Worm (Caenorhabditis elegans) whole organism, L3 larva: Measurements from ENCODE around the gene msp-56.

Source experiments
- ceh-28 ChIP-seq: fragments of 150-350 bp; optimal IDR thresholded peaks from 2 replicates; lab custom pipeline; 2014; ENCODE audit warnings: missing biosample characterization, missing genetic modification reagents, missing genetic modification characterization
- egl-5 ChIP-seq: fragments of 150-350 bp; optimal IDR thresholded peaks from 2 replicates; lab custom pipeline; 2017; ENCODE audit warnings: missing biosample characterization, missing genetic modification reagents, missing genetic modification characterization, inconsistent platforms
- fkh-10 ChIP-seq: sonication (generic microtip); optimal IDR thresholded peaks from 2 replicates; lab custom pipeline; 2017; ENCODE audit warnings: missing biosample characterization, missing genetic modification reagents, missing genetic modification characterization
- jun-1 ChIP-seq: fragments of 150-350 bp; optimal IDR thresholded peaks from 2 replicates; lab custom pipeline; 2014; ENCODE audit warnings: missing biosample characterization, missing genetic modification reagents, missing genetic modification characterization
- lin-39 ChIP-seq: fragments of 150-350 bp; optimal IDR thresholded peaks from 2 replicates; lab custom pipeline; 2018; ENCODE audit warnings: missing biosample characterization, missing genetic modification reagents, missing genetic modification characterization
- mdl-1 ChIP-seq: fragments of 150-350 bp; optimal IDR thresholded peaks from 2 replicates; lab custom pipeline; 2014; ENCODE audit warnings: missing biosample characterization, missing genetic modification characterization
- nhr-237 ChIP-seq: fragments of 150-350 bp; optimal IDR thresholded peaks from 2 replicates; lab custom pipeline; 2014; ENCODE audit warnings: missing biosample characterization, missing genetic modification characterization
- nhr-28 ChIP-seq: fragments of 150-350 bp; optimal IDR thresholded peaks from 2 replicates; lab custom pipeline; 2014; ENCODE audit warnings: missing biosample characterization, missing genetic modification characterization
- skn-1 ChIP-seq: fragments of 150-350 bp; optimal IDR thresholded peaks from 2 replicates; lab custom pipeline; 2014; ENCODE audit warnings: missing biosample characterization, missing genetic modification characterization
- unc-62 ChIP-seq: fragments of 150-350 bp; sonication (generic microtip); optimal IDR thresholded peaks from 4 replicates; lab custom pipeline; 2014; ENCODE audit warnings: missing biosample characterization, missing genetic modification reagents, missing genetic modification characterization

ce11 chrIV:9798307-9798706 is 43.0 kb upstream of the msp-56 start:
- no peak for TF ChIP-seq fkh-10
- TF ChIP-seq unc-62 (GFP tag; lab: Kevin White, UChicago), result no peak
- no peak for TF ChIP-seq skn-1 (tag; lab: Kevin White, UChicago)
- TF ChIP-seq ceh-28, result no peak
- TF ChIP-seq nhr-28, result no peak
- no peak for TF ChIP-seq mdl-1 (tag; lab: Kevin White, UChicago)
- TF ChIP-seq nhr-237, result no peak
- TF ChIP-seq egl-5, result no peak
- no peak for TF ChIP-seq lin-39
- no peak for TF ChIP-seq jun-1 (tag; lab: Kevin White, UChicago)
